Fruit fly (Drosophila melanogaster) S2 (cell line): ENCODE results near the gene CG44008.

Experiments
- CG8478 ChIP-seq: fragments of >200 bp; optimal IDR thresholded peaks from 2 replicates; lab custom pipeline; 2018
- CTCF ChIP-seq, 2 experiments: fragments of >200 bp; optimal IDR thresholded peaks; 2 replicates each; lab custom pipeline; 2018

DNA sequence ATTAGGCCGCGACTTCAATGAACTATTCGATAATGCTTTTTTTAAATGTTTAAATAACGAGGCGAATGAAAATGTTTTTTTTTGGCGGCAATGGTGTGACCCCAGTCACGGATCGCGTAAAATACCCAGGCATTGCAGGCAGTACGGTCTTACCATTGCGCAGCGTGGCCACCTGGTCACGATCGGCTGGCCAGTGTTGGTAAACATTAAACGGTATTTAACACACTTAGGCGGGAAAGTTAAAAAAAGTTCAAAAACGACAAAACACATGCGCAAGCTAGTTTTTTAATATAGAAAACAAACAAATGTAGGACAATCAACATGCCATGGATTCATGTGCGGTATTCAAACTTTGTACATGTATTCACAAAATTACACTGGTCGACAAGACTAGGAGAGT lies 13.0 kb downstream of the CG44008 start, which contains the start of gene esc:
- TF ChIP-seq CG8478 = no peak
- TF ChIP-seq CTCF (optimal IDR thresholded peaks at IDR 0.05; lab: Kevin White, UChicago) = peak; percentile 9 to 34
